Fruit fly (Drosophila melanogaster) whole organism, embryonic: ENCODE data around the gene Notum.

Experiments used
- CG10565 ChIP-seq: fragments of 200-800 bp; sonication (Bioruptor generic); optimal IDR thresholded peaks from 3 replicates; lab custom pipeline; 2016; ENCODE audit warnings: missing biosample characterization, mild to moderate bottlenecking, missing genetic modification characterization
- CG10959 ChIP-seq: fragments of 200-800 bp; sonication (Bioruptor generic); IDR thresholded peaks from 2 replicates; pipeline ENCODE4 v1.3.6; 2022; ENCODE audit warnings: missing biosample characterization, missing genetic modification characterization
- CG10979 ChIP-seq: fragments of 200-800 bp; sonication (Bioruptor generic); optimal IDR thresholded peaks from 2 replicates; lab custom pipeline; 2018; ENCODE audit warnings: missing biosample characterization, mild to moderate bottlenecking, missing genetic modification characterization, moderate library complexity
- CG11398 ChIP-seq: fragments of 200-800 bp; sonication (Bioruptor generic); optimal IDR thresholded peaks from 2 replicates; lab custom pipeline; 2016; ENCODE audit warnings: missing biosample characterization, missing genetic modification characterization
- CG12104 ChIP-seq: fragments of 200-800 bp; sonication (Bioruptor generic); optimal IDR thresholded peaks from 3 replicates; lab custom pipeline; 2016; ENCODE audit warnings: missing biosample characterization, missing genetic modification characterization
- CG12744 ChIP-seq: fragments of 200-800 bp; sonication (Bioruptor generic); optimal IDR thresholded peaks from 2 replicates; lab custom pipeline; 2016; ENCODE audit warnings: missing biosample characterization, missing genetic modification characterization
- CG1647 ChIP-seq: fragments of 200-800 bp; sonication (Bioruptor generic); optimal IDR thresholded peaks from 3 replicates; lab custom pipeline; 2016; ENCODE audit warnings: missing biosample characterization, missing genetic modification characterization
- CG2199 ChIP-seq: fragments of 200-800 bp; sonication (Bioruptor generic); IDR thresholded peaks from 3 replicates; pipeline ENCODE4 v1.3.6; 2022; ENCODE audit warnings: missing biosample characterization, missing genetic modification characterization
- CG2712 ChIP-seq: fragments of 200-800 bp; optimal IDR thresholded peaks from 3 replicates; lab custom pipeline; 2019; ENCODE audit warnings: missing biosample characterization, mild to moderate bottlenecking, missing genetic modification characterization, moderate library complexity
- CG33213 ChIP-seq: fragments of 200-800 bp; sonication (Bioruptor generic); optimal IDR thresholded peaks from 3 replicates; lab custom pipeline; 2016; ENCODE audit warnings: missing biosample characterization, missing genetic modification characterization
- CG6175 ChIP-seq: fragments of 200-800 bp; sonication (Bioruptor generic); IDR thresholded peaks from 3 replicates; pipeline ENCODE4 v1.3.6; 2022; ENCODE audit warnings: missing biosample characterization, missing genetic modification characterization
- CG6683 ChIP-seq: fragments of 200-800 bp; sonication (Bioruptor generic); optimal IDR thresholded peaks from 2 replicates; lab custom pipeline; 2017; ENCODE audit warnings: missing biosample characterization, mild to moderate bottlenecking, missing genetic modification characterization, missing genetic modification reagents
- CG7372 ChIP-seq: fragments of 200-800 bp; sonication (Bioruptor generic); IDR thresholded peaks from 2 replicates; pipeline ENCODE4 v1.3.6; 2022; ENCODE audit warnings: missing biosample characterization, missing genetic modification characterization
- CG7928 ChIP-seq: fragments of 200-800 bp; sonication (Bioruptor generic); optimal IDR thresholded peaks from 2 replicates; lab custom pipeline; 2017; ENCODE audit warnings: missing biosample characterization, mild to moderate bottlenecking, missing genetic modification characterization
- CG8290 ChIP-seq, 3 experiments: fragments of 200-800 bp; sonication (Bioruptor generic); optimal IDR thresholded peaks; 2 replicates each; lab custom pipeline; 2016 to 2019; ENCODE audit warnings: missing biosample characterization in 3 of 3, missing genetic modification characterization in 3 of 3, mild to moderate bottlenecking in 2 of 3, moderate library complexity in 1 of 3
- CG8924 ChIP-seq: fragments of 200-800 bp; optimal IDR thresholded peaks from 3 replicates; lab custom pipeline; 2019; ENCODE audit warnings: missing biosample characterization, mild to moderate bottlenecking, missing genetic modification characterization, moderate library complexity
- CG9437 ChIP-seq: fragments of 200-800 bp; sonication (Bioruptor generic); optimal IDR thresholded peaks from 2 replicates; lab custom pipeline; 2018; ENCODE audit warnings: missing biosample characterization, mild to moderate bottlenecking, missing genetic modification characterization
- Deaf1 ChIP-seq: fragments of 200-800 bp; optimal IDR thresholded peaks from 3 replicates; lab custom pipeline; 2019; ENCODE audit warnings: missing biosample characterization, mild to moderate bottlenecking, missing genetic modification characterization, moderate library complexity
- Dip3 ChIP-seq: fragments of 200-800 bp; sonication (Bioruptor generic); optimal IDR thresholded peaks from 3 replicates; lab custom pipeline; 2016; ENCODE audit warnings: missing biosample characterization, missing genetic modification characterization
- HLH4C ChIP-seq: fragments of 200-800 bp; sonication (Bioruptor generic); IDR thresholded peaks from 3 replicates; pipeline ENCODE4 v1.3.6; 2022; ENCODE audit warnings: missing biosample characterization, missing genetic modification characterization; ENCODE audit not compliant: partially characterized antibody
- Hr78 ChIP-seq, 2 experiments: fragments of 200-800 bp in 1 of 2; fragments of >200 bp in 1 of 2; sonication (Bioruptor generic) in 1 of 2; optimal IDR thresholded peaks; 2 replicates each; lab custom pipeline; 2017 to 2019; ENCODE audit warnings: missing biosample characterization in 2 of 2, missing genetic modification characterization in 2 of 2, mild to moderate bottlenecking in 1 of 2, moderate library complexity in 1 of 2
- Hsf ChIP-seq: fragments of 200-800 bp; sonication (Bioruptor generic); optimal IDR thresholded peaks from 3 replicates; lab custom pipeline; 2016; ENCODE audit warnings: missing biosample characterization, missing genetic modification characterization
- MESR4 ChIP-seq: fragments of 200-800 bp; sonication (Bioruptor generic); optimal IDR thresholded peaks from 2 replicates; lab custom pipeline; 2018; ENCODE audit warnings: missing biosample characterization, mild to moderate bottlenecking, missing genetic modification characterization, moderate library complexity
- Mes4 ChIP-seq: fragments of 200-800 bp; sonication (Bioruptor generic); optimal IDR thresholded peaks from 2 replicates; lab custom pipeline; 2016; ENCODE audit warnings: missing biosample characterization, missing genetic modification characterization
- Optix ChIP-seq: fragments of 200-800 bp; sonication (Bioruptor generic); IDR thresholded peaks from 3 replicates; pipeline ENCODE4 v1.3.6; 2022; ENCODE audit warnings: missing biosample characterization, missing genetic modification characterization
- Pdp1 ChIP-seq, 2 experiments: fragments of 200-800 bp; sonication (Bioruptor generic); optimal IDR thresholded peaks; 3 replicates each; lab custom pipeline; 2016; ENCODE audit warnings: missing biosample characterization in 2 of 2, missing genetic modification characterization in 2 of 2, mild to moderate bottlenecking in 1 of 2, moderate library complexity in 1 of 2
- Six4 ChIP-seq: fragments of 200-800 bp; sonication (Bioruptor generic); optimal IDR thresholded peaks from 2 replicates; lab custom pipeline; 2016; ENCODE audit warnings: missing biosample characterization, missing genetic modification characterization
- Sry-β ChIP-seq: fragments of 200-800 bp; sonication (Bioruptor generic); optimal IDR thresholded peaks from 2 replicates; lab custom pipeline; 2018; ENCODE audit warnings: missing biosample characterization, mild to moderate bottlenecking, missing genetic modification characterization, moderate library complexity
- Tbp ChIP-seq: fragments of >200 bp; optimal IDR thresholded peaks from 2 replicates; lab custom pipeline; 2018; ENCODE audit warnings: missing biosample characterization, missing genetic modification characterization
- abd-A ChIP-seq: fragments of 200-800 bp; sonication (Bioruptor generic); optimal IDR thresholded peaks from 3 replicates; lab custom pipeline; 2019; ENCODE audit warnings: missing biosample characterization, mild to moderate bottlenecking, missing genetic modification characterization, moderate library complexity
- chinmo ChIP-seq: fragments of 200-800 bp; sonication (Bioruptor generic); IDR thresholded peaks from 4 replicates; pipeline ENCODE4 v1.3.6; 2022; ENCODE audit warnings: missing biosample characterization, missing genetic modification characterization; ENCODE audit not compliant: partially characterized antibody
- crol ChIP-seq: fragments of 200-800 bp; sonication (Bioruptor generic); IDR thresholded peaks from 2 replicates; pipeline ENCODE4 v1.3.6; 2022; ENCODE audit warnings: missing biosample characterization, missing genetic modification characterization
- en ChIP-seq: fragments of 200-800 bp; sonication (Bioruptor generic); optimal IDR thresholded peaks from 2 replicates; lab custom pipeline; 2016; ENCODE audit warnings: missing biosample characterization, missing genetic modification characterization
- eve ChIP-seq, 2 experiments: fragments of >200 bp; optimal IDR thresholded peaks; 2 replicates each; lab custom pipeline; 2017; ENCODE audit warnings: missing biosample characterization in 2 of 2, missing genetic modification characterization in 2 of 2
- lmd ChIP-seq: fragments of 200-800 bp; sonication (Bioruptor generic); IDR thresholded peaks from 2 replicates; pipeline ENCODE4 v1.3.6; 2022; ENCODE audit warnings: missing biosample characterization, missing genetic modification characterization
- lov ChIP-seq, 2 experiments: fragments of 200-800 bp in 1 of 2; fragments of >200 bp in 1 of 2; sonication (Bioruptor generic) in 1 of 2; IDR thresholded peaks in 1 of 2; optimal IDR thresholded peaks in 1 of 2; 2 replicates in 1 of 2; 3 replicates in 1 of 2; pipeline versions ENCODE4 v1.3.6 to Lab custom; 2017 to 2022; ENCODE audit warnings: missing biosample characterization in 1 of 2, missing genetic modification characterization in 1 of 2
- mam ChIP-seq: fragments of 200-800 bp; sonication (Bioruptor generic); optimal IDR thresholded peaks from 3 replicates; lab custom pipeline; 2016; ENCODE audit warnings: missing biosample characterization, missing genetic modification characterization
- pita ChIP-seq: fragments of 200-800 bp; sonication (Bioruptor generic); optimal IDR thresholded peaks from 2 replicates; lab custom pipeline; 2017; ENCODE audit warnings: missing biosample characterization, mild to moderate bottlenecking, missing genetic modification characterization
- pzg ChIP-seq: fragments of 200-800 bp; sonication (Bioruptor generic); optimal IDR thresholded peaks from 3 replicates; lab custom pipeline; 2018; ENCODE audit warnings: missing biosample characterization, mild to moderate bottlenecking, missing genetic modification characterization, moderate library complexity
- sens ChIP-seq: fragments of 200-800 bp; sonication (Bioruptor generic); peaks from one replicate; lab custom pipeline; 2016; ENCODE audit warnings: missing biosample characterization, missing genetic modification characterization
- slbo ChIP-seq: fragments of 200-800 bp; sonication (Bioruptor generic); IDR thresholded peaks from 2 replicates; pipeline ENCODE4 v1.3.6; 2022; ENCODE audit warnings: missing biosample characterization, missing genetic modification characterization
- slou ChIP-seq: fragments of 200-800 bp; sonication (Bioruptor generic); optimal IDR thresholded peaks from 3 replicates; lab custom pipeline; 2016; ENCODE audit warnings: missing biosample characterization, missing genetic modification characterization
- stc ChIP-seq: fragments of 200-800 bp; sonication (Bioruptor generic); IDR thresholded peaks from 2 replicates; pipeline ENCODE4 v1.3.6; 2022; ENCODE audit warnings: missing biosample characterization, missing genetic modification characterization
- sug ChIP-seq: fragments of 200-800 bp; optimal IDR thresholded peaks from 2 replicates; lab custom pipeline; 2019; ENCODE audit warnings: missing biosample characterization, mild to moderate bottlenecking, missing genetic modification characterization, moderate library complexity
- tap ChIP-seq: fragments of 200-800 bp; optimal IDR thresholded peaks from 3 replicates; lab custom pipeline; 2019; ENCODE audit warnings: missing biosample characterization, mild to moderate bottlenecking, missing genetic modification characterization, moderate library complexity
- tll ChIP-seq, 2 experiments: fragments of 200-800 bp in 1 of 2; fragments of >200 bp in 1 of 2; sonication (Bioruptor generic) in 1 of 2; optimal IDR thresholded peaks; 2 replicates each; lab custom pipeline; 2017 to 2019; ENCODE audit warnings: missing biosample characterization in 2 of 2, missing genetic modification characterization in 2 of 2, mild to moderate bottlenecking in 1 of 2, moderate library complexity in 1 of 2
- usp ChIP-seq: fragments of >200 bp; optimal IDR thresholded peaks from 2 replicates; lab custom pipeline; 2017; ENCODE audit warnings: missing biosample characterization, missing genetic modification characterization
- zen ChIP-seq: fragments of 200-800 bp; sonication (Bioruptor generic); optimal IDR thresholded peaks from 3 replicates; lab custom pipeline; 2018; ENCODE audit warnings: missing biosample characterization, mild to moderate bottlenecking, missing genetic modification characterization, moderate library complexity
- zen2 ChIP-seq: fragments of 200-800 bp; sonication (Bioruptor generic); IDR thresholded peaks from 3 replicates; pipeline ENCODE4 v1.3.6; 2022; ENCODE audit warnings: missing biosample characterization, missing genetic modification characterization; ENCODE audit not compliant: partially characterized antibody

Gene Notum

dm6 chr3L:16001164-16001679 is 22.1 kb upstream of the Notum start (continued):
- TF ChIP-seq CG2712 (tag; lab: Kevin White, UChicago): peak; percentile 68
- peak; percentile 58 for TF ChIP-seq tap (tag; lab: Kevin White, UChicago)
- TF ChIP-seq CG12744 (GFP tag; lab: Kevin White, UChicago): peak; percentile 69
- TF ChIP-seq Optix (GFP tag; lab: Robert Waterston, UW): no peak
- peak; percentile 90 for TF ChIP-seq mam (GFP tag; lab: Kevin White, UChicago)
- peak in 1 of 2 experiments; percentile 33 for TF ChIP-seq Hr78 (GFP tag; optimal IDR thresholded peaks at IDR 0.05; lab: Kevin White, UChicago)
- no peak for TF ChIP-seq CG10565
- peak; percentile 75 for TF ChIP-seq sens (GFP tag; lab: Kevin White, UChicago)
- peak; percentile 10 for TF ChIP-seq CG10979 (tag; lab: Kevin White, UChicago)
- TF ChIP-seq CG8290 (GFP tag; optimal IDR thresholded peaks at IDR 0.05; lab: Kevin White, UChicago): no peak
- peak in 1 of 2 experiments; percentile 71 for TF ChIP-seq CG8290 (tag; optimal IDR thresholded peaks at IDR 0.05; lab: Kevin White, UChicago)
- peak; percentile 94 for TF ChIP-seq abd-A (tag; lab: Kevin White, UChicago)
- peak; percentile 73 to 78 for TF ChIP-seq Pdp1 (GFP tag; optimal IDR thresholded peaks at IDR 0.05; lab: Kevin White, UChicago)
- TF ChIP-seq CG7372 (GFP tag; lab: Robert Waterston, UW): peak; percentile 63
- peak; percentile 82; the same call in 1 of the 2 replicates for TF ChIP-seq lmd (GFP tag; lab: Robert Waterston, UW)
- TF ChIP-seq Mes4 (GFP tag; lab: Kevin White, UChicago): peak; percentile 42
- no peak for TF ChIP-seq pita (GFP tag; lab: Kevin White, UChicago)
- peak; percentile 56 for TF ChIP-seq CG11398 (GFP tag; lab: Kevin White, UChicago)
- no peak for TF ChIP-seq lov (optimal IDR thresholded peaks at IDR 0.05; lab: Kevin White, UChicago)
- TF ChIP-seq lov (GFP tag; IDR thresholded peaks at IDR 0.05; lab: Robert Waterston, UW): no peak
- no peak for TF ChIP-seq CG2199 (GFP tag; lab: Robert Waterston, UW)
- peak; percentile 87 for TF ChIP-seq Dip3 (GFP tag; lab: Kevin White, UChicago)
- TF ChIP-seq CG33213 (GFP tag; lab: Kevin White, UChicago): peak; percentile 57
- peak; percentile 16 for TF ChIP-seq CG7928 (GFP tag; lab: Kevin White, UChicago)
- no peak for TF ChIP-seq HLH4C (GFP tag; lab: Robert Waterston, UW)
- TF ChIP-seq eve (GFP tag; optimal IDR thresholded peaks at IDR 0.05; lab: Kevin White, UChicago): peak in 1 of 2 experiments; percentile 85
- peak; percentile 27 for TF ChIP-seq zen (tag; lab: Kevin White, UChicago)
- TF ChIP-seq zen2 (GFP tag; lab: Robert Waterston, UW): no peak
- peak; percentile 65 for TF ChIP-seq CG9437 (GFP tag; lab: Kevin White, UChicago)
- peak; percentile 86 for TF ChIP-seq sug (tag; lab: Kevin White, UChicago)
- peak; percentile 52 for TF ChIP-seq Deaf1 (tag; lab: Kevin White, UChicago)
- TF ChIP-seq CG12104 (GFP tag; lab: Kevin White, UChicago): peak; percentile 44
- TF ChIP-seq CG6683 (GFP tag; lab: Kevin White, UChicago): peak; percentile 5
- TF ChIP-seq en (GFP tag; lab: Kevin White, UChicago): peak; percentile 43
- TF ChIP-seq crol (GFP tag; lab: Robert Waterston, UW): peak; percentile 95
- peak; percentile 84 for TF ChIP-seq CG8924 (tag; lab: Kevin White, UChicago)
- TF ChIP-seq slou: peak; percentile 39
- TF ChIP-seq stc (GFP tag; lab: Robert Waterston, UW): peak; percentile 66
- no peak for TF ChIP-seq Tbp
- peak; percentile 80 for TF ChIP-seq slbo
- TF ChIP-seq chinmo (GFP tag; lab: Robert Waterston, UW): peak; percentile 75; the same call in 1 of the 4 replicates
- no peak for TF ChIP-seq MESR4 (GFP tag; lab: Kevin White, UChicago)
- no peak for TF ChIP-seq tll (GFP tag; optimal IDR thresholded peaks at IDR 0.05; lab: Kevin White, UChicago)
- TF ChIP-seq Six4 (GFP tag; lab: Kevin White, UChicago): no peak
- TF ChIP-seq CG6175 (GFP tag; lab: Robert Waterston, UW): peak; percentile 48; the same call in 1 of the 3 replicates
- TF ChIP-seq CG1647 (GFP tag; lab: Kevin White, UChicago): no peak
- no peak for TF ChIP-seq CG10959 (GFP tag; lab: Robert Waterston, UW)
- peak; percentile 11 for TF ChIP-seq pzg (GFP tag; lab: Kevin White, UChicago)
- TF ChIP-seq usp (GFP tag; lab: Kevin White, UChicago): no peak
- no peak for TF ChIP-seq Sry-β (GFP tag; lab: Kevin White, UChicago)
- TF ChIP-seq Hsf (GFP tag; lab: Kevin White, UChicago): peak; percentile 78
